Fruit fly (Drosophila melanogaster) whole organism, embryonic: ENCODE data around the gene ct.

Experiments
- BtbVII ChIP-seq: fragments of 200-800 bp; sonication (Bioruptor generic); optimal IDR thresholded peaks from 3 replicates; lab custom pipeline; 2017; ENCODE audit warnings: missing biosample characterization, mild to moderate bottlenecking, missing genetic modification characterization
- CG10274 ChIP-seq: fragments of 200-800 bp; sonication (Bioruptor generic); optimal IDR thresholded peaks from 3 replicates; lab custom pipeline; 2017; ENCODE audit warnings: missing biosample characterization, mild to moderate bottlenecking, missing genetic modification characterization
- CG10654 ChIP-seq: fragments of 200-800 bp; sonication (Bioruptor generic); optimal IDR thresholded peaks from 2 replicates; lab custom pipeline; 2016; ENCODE audit warnings: missing biosample characterization, missing genetic modification characterization
- CG11695 ChIP-seq: fragments of 200-800 bp; sonication (Bioruptor generic); IDR thresholded peaks from 3 replicates; pipeline ENCODE4 v1.3.6; 2022; ENCODE audit warnings: missing biosample characterization, missing genetic modification characterization
- CG12236 ChIP-seq: fragments of 200-800 bp; sonication (Bioruptor generic); optimal IDR thresholded peaks from 2 replicates; lab custom pipeline; 2016; ENCODE audit warnings: missing biosample characterization, missing genetic modification characterization
- CG13894 ChIP-seq: fragments of 200-800 bp; sonication (Bioruptor generic); optimal IDR thresholded peaks from 3 replicates; lab custom pipeline; 2018; ENCODE audit warnings: missing biosample characterization, mild to moderate bottlenecking, missing genetic modification characterization, moderate library complexity
- CG15011 ChIP-seq: fragments of 200-800 bp; sonication (Bioruptor generic); optimal IDR thresholded peaks from 3 replicates; lab custom pipeline; 2018; ENCODE audit warnings: missing biosample characterization, mild to moderate bottlenecking, missing genetic modification characterization
- CG1647 ChIP-seq: fragments of 200-800 bp; sonication (Bioruptor generic); optimal IDR thresholded peaks from 3 replicates; lab custom pipeline; 2016; ENCODE audit warnings: missing biosample characterization, missing genetic modification characterization
- CG17328 ChIP-seq: fragments of 200-800 bp; sonication (Bioruptor generic); IDR thresholded peaks from 2 replicates; pipeline ENCODE4 v1.3.6; 2022; ENCODE audit warnings: missing biosample characterization, missing genetic modification characterization
- CG17568 ChIP-seq: fragments of 200-800 bp; sonication (Bioruptor generic); optimal IDR thresholded peaks from 2 replicates; lab custom pipeline; 2018; ENCODE audit warnings: missing biosample characterization, mild to moderate bottlenecking, missing genetic modification characterization, moderate library complexity
- CG18619 ChIP-seq: fragments of 200-800 bp; sonication (Bioruptor generic); optimal IDR thresholded peaks from 3 replicates; lab custom pipeline; 2017; ENCODE audit warnings: missing biosample characterization, mild to moderate bottlenecking, missing genetic modification characterization
- CG2202 ChIP-seq: fragments of 200-800 bp; sonication (Bioruptor generic); optimal IDR thresholded peaks from 2 replicates; lab custom pipeline; 2018; ENCODE audit warnings: missing biosample characterization, mild to moderate bottlenecking, missing genetic modification characterization
- CG30020 ChIP-seq: fragments of 200-800 bp; optimal IDR thresholded peaks from 2 replicates; lab custom pipeline; 2019; ENCODE audit warnings: missing biosample characterization, mild to moderate bottlenecking, missing genetic modification characterization, moderate library complexity
- CG3847 ChIP-seq: fragments of 200-800 bp; sonication (Bioruptor generic); IDR thresholded peaks from 2 replicates; pipeline ENCODE4 v1.3.6; 2022; ENCODE audit warnings: missing biosample characterization, missing genetic modification characterization
- CG7839 ChIP-seq: fragments of 200-800 bp; sonication (Bioruptor generic); optimal IDR thresholded peaks from 3 replicates; lab custom pipeline; 2018; ENCODE audit warnings: missing biosample characterization, mild to moderate bottlenecking, missing genetic modification characterization, moderate library complexity
- CG8290 ChIP-seq, 3 experiments: fragments of 200-800 bp; sonication (Bioruptor generic); optimal IDR thresholded peaks; 2 replicates each; lab custom pipeline; 2016 to 2019; ENCODE audit warnings: missing biosample characterization in 3 of 3, missing genetic modification characterization in 3 of 3, mild to moderate bottlenecking in 2 of 3, moderate library complexity in 1 of 3
- CG9727 ChIP-seq: fragments of 200-800 bp; sonication (Bioruptor generic); optimal IDR thresholded peaks from 3 replicates; lab custom pipeline; 2017; ENCODE audit warnings: missing biosample characterization, mild to moderate bottlenecking, missing genetic modification characterization
- CG9932 ChIP-seq: fragments of 200-800 bp; sonication (Bioruptor generic); IDR thresholded peaks from 2 replicates; pipeline ENCODE4 v1.3.6; 2022; ENCODE audit warnings: missing biosample characterization, missing genetic modification characterization
- CHES-1-like ChIP-seq: fragments of 200-800 bp; sonication (Bioruptor generic); optimal IDR thresholded peaks from 2 replicates; lab custom pipeline; 2016; ENCODE audit warnings: missing biosample characterization, missing genetic modification characterization
- D ChIP-seq, 2 experiments: fragments of 200-800 bp in 1 of 2; fragments of >200 bp in 1 of 2; sonication (Bioruptor generic) in 1 of 2; optimal IDR thresholded peaks; 2 replicates in 1 of 2; 3 replicates in 1 of 2; lab custom pipeline; 2017; ENCODE audit warnings: mild to moderate bottlenecking in 1 of 2, missing biosample characterization in 1 of 2, missing genetic modification characterization in 1 of 2, missing genetic modification reagents in 1 of 2
- Dad ChIP-seq: fragments of 200-800 bp; sonication (Bioruptor generic); optimal IDR thresholded peaks from 3 replicates; lab custom pipeline; 2016; ENCODE audit warnings: missing biosample characterization, missing genetic modification characterization
- Dfd ChIP-seq, 2 experiments: fragments of >200 bp; optimal IDR thresholded peaks; 2 replicates each; lab custom pipeline; 2017; ENCODE audit warnings: missing biosample characterization in 2 of 2, missing genetic modification characterization in 2 of 2
- HLH3B ChIP-seq: fragments of 200-800 bp; sonication (Bioruptor generic); IDR thresholded peaks from 2 replicates; pipeline ENCODE4 v1.3.6; 2022; ENCODE audit warnings: missing biosample characterization, missing genetic modification characterization
- Max ChIP-seq: fragments of 200-800 bp; sonication (Bioruptor generic); optimal IDR thresholded peaks from 2 replicates; lab custom pipeline; 2016; ENCODE audit warnings: missing biosample characterization, mild to moderate bottlenecking, missing genetic modification characterization
- Med ChIP-seq: fragments of 200-800 bp; sonication (Bioruptor generic); peaks from one replicate; lab custom pipeline; 2016; ENCODE audit warnings: missing biosample characterization, missing genetic modification characterization, mild to moderate bottlenecking, inconsistent platforms, moderate library complexity
- al ChIP-seq: fragments of 200-800 bp; sonication (Bioruptor generic); IDR thresholded peaks from 2 replicates; pipeline ENCODE4 v1.3.6; 2022; ENCODE audit warnings: missing biosample characterization, missing genetic modification characterization
- bab2 ChIP-seq: fragments of 200-800 bp; sonication (Bioruptor generic); optimal IDR thresholded peaks from 2 replicates; lab custom pipeline; 2016; ENCODE audit warnings: missing biosample characterization, missing genetic modification characterization
- bbx ChIP-seq: fragments of 200-800 bp; sonication (Bioruptor generic); IDR thresholded peaks from 2 replicates; pipeline ENCODE4 v1.3.6; 2022; ENCODE audit warnings: missing biosample characterization, missing genetic modification characterization; ENCODE audit not compliant: partially characterized antibody
- bsh ChIP-seq, 2 experiments: fragments of 200-800 bp; sonication (Bioruptor generic); optimal IDR thresholded peaks; 2 replicates each; lab custom pipeline; 2017 to 2018; ENCODE audit warnings: mild to moderate bottlenecking in 2 of 2, missing biosample characterization in 2 of 2, missing genetic modification characterization in 2 of 2, moderate library complexity in 1 of 2
- eve ChIP-seq, 2 experiments: fragments of >200 bp; optimal IDR thresholded peaks; 2 replicates each; lab custom pipeline; 2017; ENCODE audit warnings: missing biosample characterization in 2 of 2, missing genetic modification characterization in 2 of 2
- jing ChIP-seq: fragments of 200-800 bp; sonication (Bioruptor generic); optimal IDR thresholded peaks from 2 replicates; lab custom pipeline; 2018; ENCODE audit warnings: missing biosample characterization, mild to moderate bottlenecking, missing genetic modification characterization
- kah ChIP-seq: fragments of 200-800 bp; sonication (Bioruptor generic); optimal IDR thresholded peaks from 2 replicates; lab custom pipeline; 2018; ENCODE audit warnings: missing biosample characterization, mild to moderate bottlenecking, missing genetic modification characterization
- lov ChIP-seq, 2 experiments: fragments of 200-800 bp in 1 of 2; fragments of >200 bp in 1 of 2; sonication (Bioruptor generic) in 1 of 2; IDR thresholded peaks in 1 of 2; optimal IDR thresholded peaks in 1 of 2; 2 replicates in 1 of 2; 3 replicates in 1 of 2; pipeline versions ENCODE4 v1.3.6 to Lab custom; 2017 to 2022; ENCODE audit warnings: missing biosample characterization in 1 of 2, missing genetic modification characterization in 1 of 2
- mld ChIP-seq: fragments of 200-800 bp; sonication (Bioruptor generic); IDR thresholded peaks from 3 replicates; pipeline ENCODE4 v1.3.6; 2022; ENCODE audit warnings: missing biosample characterization, missing genetic modification characterization; ENCODE audit not compliant: partially characterized antibody
- pan ChIP-seq, 4 experiments: fragments of >200 bp in 3 of 4; fragments of 200-800 bp in 1 of 4; sonication (Bioruptor generic) in 1 of 4; optimal IDR thresholded peaks in 3 of 4; IDR thresholded peaks in 1 of 4; 2 replicates each; pipeline versions ENCODE4 v1.3.6 to Lab custom; 2017 to 2022; ENCODE audit warnings: missing biosample characterization in 2 of 4, missing genetic modification characterization in 2 of 4, mixed read lengths in 1 of 4
- ranshi ChIP-seq: fragments of 200-800 bp; sonication (Bioruptor generic); IDR thresholded peaks from 2 replicates; pipeline ENCODE4 v1.3.6; 2022; ENCODE audit warnings: missing biosample characterization, missing genetic modification characterization
- sens-2 ChIP-seq: fragments of 200-800 bp; sonication (Bioruptor generic); IDR thresholded peaks from 2 replicates; pipeline ENCODE4 v1.3.6; 2022; ENCODE audit warnings: missing biosample characterization, missing genetic modification characterization
- sima ChIP-seq: fragments of 200-800 bp; sonication (Bioruptor generic); optimal IDR thresholded peaks from 2 replicates; lab custom pipeline; 2016; ENCODE audit warnings: missing biosample characterization, missing genetic modification characterization
- sob ChIP-seq: fragments of 200-800 bp; sonication (Bioruptor generic); IDR thresholded peaks from 2 replicates; pipeline ENCODE4 v1.3.6; 2022; ENCODE audit warnings: missing biosample characterization, missing genetic modification characterization
- sqz ChIP-seq: fragments of 200-800 bp; sonication (Bioruptor generic); optimal IDR thresholded peaks from 3 replicates; lab custom pipeline; 2018; ENCODE audit warnings: missing biosample characterization, mild to moderate bottlenecking, missing genetic modification characterization
- tap ChIP-seq: fragments of 200-800 bp; optimal IDR thresholded peaks from 3 replicates; lab custom pipeline; 2019; ENCODE audit warnings: missing biosample characterization, mild to moderate bottlenecking, missing genetic modification characterization, moderate library complexity
- ttk ChIP-seq: fragments of 200-800 bp; sonication (Bioruptor generic); IDR thresholded peaks from 2 replicates; pipeline ENCODE4 v2.1.2; 2022; ENCODE audit warnings: missing biosample characterization, missing genetic modification characterization
- wor ChIP-seq: fragments of 200-800 bp; sonication (Bioruptor generic); IDR thresholded peaks from 2 replicates; pipeline ENCODE4 v1.3.6; 2022; ENCODE audit warnings: missing biosample characterization, missing genetic modification characterization
- z ChIP-seq: fragments of 200-800 bp; sonication (Bioruptor generic); IDR thresholded peaks from 3 replicates; pipeline ENCODE4 v1.3.6; 2022; ENCODE audit warnings: missing biosample characterization, missing genetic modification characterization
- zfh1 ChIP-seq: fragments of 200-800 bp; sonication (Bioruptor generic); IDR thresholded peaks from 3 replicates; pipeline ENCODE4 v1.3.6; 2022; ENCODE audit warnings: missing biosample characterization, missing genetic modification characterization

ct gene

dm6 chrX:7616920-7617319 is 8.7 kb downstream of the ct start (continued):
- TF ChIP-seq Max (GFP tag; lab: Kevin White, UChicago) (peak; percentile 21), al (no peak), ranshi (0 out of 2 replicates have a peak, but pooled peaks have one; percentile 49), CG12236 (no peak), CG7839 (tag; lab: Kevin White, UChicago) (peak; percentile 66), CG9727 (GFP tag; lab: Kevin White, UChicago) (peak; percentile 57), CG10274 (GFP tag; lab: Kevin White, UChicago) (no peak), bsh (GFP tag; optimal IDR thresholded peaks at IDR 0.05; lab: Kevin White, UChicago) (peak in 1 of 2 experiments; percentile 84)

- TF ChIP-seq mld (GFP tag; lab: Robert Waterston, UW) (no peak), sqz (peak; percentile 23), sens-2 (GFP tag; lab: Robert Waterston, UW) (no peak), kah (GFP tag; lab: Kevin White, UChicago) (peak; percentile 83), CG10654 (GFP tag; lab: Kevin White, UChicago) (no peak), CG30020 (tag; lab: Kevin White, UChicago) (no peak), z (GFP tag; lab: Robert Waterston, UW) (peak; percentile 66; the same call in 2 of the 3 replicates)
These were observed 9.2 kb downstream of the ct start for dm6 chrX:7617414-7617813.

dm6 chrX:7618195-7618594 is 10.0 kb downstream of the ct start:
- no peak for TF ChIP-seq pan (optimal IDR thresholded peaks at IDR 0.05; lab: Kevin White, UChicago)
- TF ChIP-seq pan (GFP tag; optimal IDR thresholded peaks at IDR 0.05 in 1 of 2, IDR thresholded peaks at IDR 0.05 in 1 of 2) = peak in 1 of 2 experiments; percentile 74
- peak; percentile 88 for TF ChIP-seq zfh1
- peak; percentile 75 for TF ChIP-seq CG9727 (GFP tag; lab: Kevin White, UChicago)
- no peak for TF ChIP-seq CG13894 (tag; lab: Kevin White, UChicago)
- peak; percentile 73 for TF ChIP-seq tap (tag; lab: Kevin White, UChicago)
- peak; percentile 60 for TF ChIP-seq CHES-1-like (GFP tag; lab: Kevin White, UChicago)
- TF ChIP-seq CG8290 (GFP tag; optimal IDR thresholded peaks at IDR 0.05; lab: Kevin White, UChicago) = peak; percentile 52
- peak in 1 of 2 experiments; percentile 86 for TF ChIP-seq CG8290 (tag; optimal IDR thresholded peaks at IDR 0.05; lab: Kevin White, UChicago)
- TF ChIP-seq bbx (GFP tag; lab: Robert Waterston, UW) = no peak
- TF ChIP-seq CG1647 (GFP tag; lab: Kevin White, UChicago) = peak; percentile 64
- TF ChIP-seq Dfd (GFP tag; optimal IDR thresholded peaks at IDR 0.05; lab: Kevin White, UChicago) = no peak
- TF ChIP-seq CG2202 = peak; percentile 67
- TF ChIP-seq D (optimal IDR thresholded peaks at IDR 0.05; lab: Kevin White, UChicago) = no peak
- peak; percentile 76 for TF ChIP-seq D (GFP tag; optimal IDR thresholded peaks at IDR 0.05; lab: Kevin White, UChicago)
- peak; percentile 80 for TF ChIP-seq CG17328 (GFP tag; lab: Robert Waterston, UW)
- TF ChIP-seq sima = no peak
- no peak for TF ChIP-seq lov (optimal IDR thresholded peaks at IDR 0.05; lab: Kevin White, UChicago)
- 0 out of 3 replicates have a peak, but pooled peaks have one; percentile 56 for TF ChIP-seq lov (GFP tag; IDR thresholded peaks at IDR 0.05; lab: Robert Waterston, UW)
- peak; percentile 80 for TF ChIP-seq Dad (GFP tag; lab: Kevin White, UChicago)
- peak; percentile 70 for TF ChIP-seq CG11695 (GFP tag; lab: Robert Waterston, UW)
- peak; percentile 47 for TF ChIP-seq CG9932 (GFP tag; lab: Robert Waterston, UW)
- peak; percentile 43; the same call in 1 of the 2 replicates for TF ChIP-seq CG3847
- TF ChIP-seq CG18619 (GFP tag; lab: Kevin White, UChicago) = peak; percentile 29
- peak; percentile 81 for TF ChIP-seq ttk (GFP tag; lab: Robert Waterston, UW)
- TF ChIP-seq wor (GFP tag; lab: Robert Waterston, UW) = peak; percentile 54
- TF ChIP-seq bab2 (GFP tag; lab: Kevin White, UChicago) = peak; percentile 82
- no peak for TF ChIP-seq CG17568 (GFP tag; lab: Kevin White, UChicago)
- peak; percentile 62 for TF ChIP-seq jing (GFP tag; lab: Kevin White, UChicago)
- no peak for TF ChIP-seq CG15011 (GFP tag; lab: Kevin White, UChicago)
- peak; percentile 97 for TF ChIP-seq Med (GFP tag; lab: Kevin White, UChicago)
- TF ChIP-seq eve (GFP tag; optimal IDR thresholded peaks at IDR 0.05; lab: Kevin White, UChicago) = peak in 1 of 2 experiments; percentile 88
- peak; percentile 67; the same call in 1 of the 2 replicates for TF ChIP-seq sob (GFP tag; lab: Robert Waterston, UW)
- peak; percentile 26 for TF ChIP-seq BtbVII (GFP tag; lab: Kevin White, UChicago)
- TF ChIP-seq HLH3B = peak; percentile 58; the same call in 1 of the 2 replicates
